Worm (Caenorhabditis elegans) whole organism, young adult: ENCODE results near the gene C17H11.2.

Source experiments
- B0019.2 ChIP-seq: fragments of 200-800 bp; sonication (Bioruptor generic); conservative IDR thresholded peaks from 2 replicates; pipeline ENCODE4 v1.3.6; 2022; ENCODE audit warnings: missing genetic modification reagents, missing genetic modification characterization, missing compliant biosample characterization
- C06A6.2 ChIP-seq: fragments of 200-800 bp; sonication (Bioruptor generic); conservative IDR thresholded peaks from 2 replicates; pipeline ENCODE4 v1.3.6; 2022; ENCODE audit warnings: missing genetic modification characterization, missing compliant biosample characterization
- F23B12.7 ChIP-seq: sonication (generic microtip); optimal IDR thresholded peaks from 2 replicates; lab custom pipeline; 2017; ENCODE audit warnings: missing genetic modification characterization, mild to moderate bottlenecking, missing compliant biosample characterization, antibody characterized with exemption, moderate library complexity; ENCODE audit not compliant: insufficient read depth
- F33H1.4 ChIP-seq: fragments of 200-800 bp; sonication (Bioruptor generic); IDR thresholded peaks from 2 replicates; pipeline ENCODE4 v1.3.6; 2022; ENCODE audit warnings: missing genetic modification reagents, missing genetic modification characterization, missing compliant biosample characterization
- F39B2.1 ChIP-seq: fragments of 200-800 bp; sonication (Bioruptor generic); IDR thresholded peaks from 2 replicates; pipeline ENCODE4 v1.3.6; 2022; ENCODE audit warnings: missing genetic modification reagents, missing genetic modification characterization, missing compliant biosample characterization
- F52B5.7 ChIP-seq: sonication (generic microtip); optimal IDR thresholded peaks from 2 replicates; lab custom pipeline; 2016; ENCODE audit warnings: mild to moderate bottlenecking, missing genetic modification characterization, missing compliant biosample characterization
- K11D2.4 ChIP-seq: fragments of 200-800 bp; sonication (Bioruptor generic); IDR thresholded peaks from 2 replicates; pipeline ENCODE4 v1.3.6; 2022; ENCODE audit warnings: missing genetic modification reagents, missing genetic modification characterization, missing compliant biosample characterization
- K12H6.12 ChIP-seq: fragments of 200-800 bp; sonication (Bioruptor generic); optimal IDR thresholded peaks from 2 replicates; lab custom pipeline; 2018; ENCODE audit warnings: mild to moderate bottlenecking, missing genetic modification characterization, missing compliant biosample characterization
- Y53G8AR.9 ChIP-seq: fragments of 200-800 bp; sonication (Bioruptor generic); conservative IDR thresholded peaks from 2 replicates; pipeline ENCODE4 v1.3.6; 2022; ENCODE audit warnings: missing genetic modification reagents, missing genetic modification characterization, missing compliant biosample characterization
- Y56A3A.18 ChIP-seq: fragments of 200-800 bp; sonication (Bioruptor generic); IDR thresholded peaks from 2 replicates; pipeline ENCODE4 v1.3.6; 2022; ENCODE audit warnings: missing genetic modification reagents, missing genetic modification characterization, missing compliant biosample characterization
- Y79H2A.3 ChIP-seq: fragments of 200-800 bp; sonication (Bioruptor generic); conservative IDR thresholded peaks from 2 replicates; pipeline ENCODE4 v1.3.6; 2022; ENCODE audit warnings: missing genetic modification reagents, missing genetic modification characterization, missing compliant biosample characterization
- ZK185.1 ChIP-seq: sonication (generic microtip); optimal IDR thresholded peaks from 2 replicates; lab custom pipeline; 2016; ENCODE audit warnings: mild to moderate bottlenecking, missing genetic modification characterization, missing compliant biosample characterization; ENCODE audit not compliant: poor library complexity, severe bottlenecking
- akir-1 ChIP-seq: fragments of 200-800 bp; sonication (Bioruptor generic); optimal IDR thresholded peaks from 2 replicates; lab custom pipeline; 2018; ENCODE audit warnings: mild to moderate bottlenecking, missing genetic modification characterization, moderate library complexity, missing compliant biosample characterization
- ama-1 ChIP-seq, 3 experiments: fragments of 150-350 bp in 1 of 3; sonication (generic microtip) in 2 of 3; optimal IDR thresholded peaks; 2 replicates each; lab custom pipeline; 2014 to 2018; ENCODE audit warnings: missing biosample characterization in 2 of 3, missing genetic modification characterization in 2 of 3, missing genetic modification reagents in 2 of 3
- aptf-2 ChIP-seq: fragments of 200-800 bp; sonication (Bioruptor generic); conservative IDR thresholded peaks from 2 replicates; pipeline ENCODE4 v1.3.6; 2022; ENCODE audit warnings: missing genetic modification reagents, missing genetic modification characterization, missing compliant biosample characterization
- atf-7 ChIP-seq: sonication (generic microtip); optimal IDR thresholded peaks from 2 replicates; lab custom pipeline; 2017; ENCODE audit warnings: mild to moderate bottlenecking, missing genetic modification characterization, missing compliant biosample characterization
- athp-1 ChIP-seq: sonication (generic microtip); optimal IDR thresholded peaks from 2 replicates; lab custom pipeline; 2017; ENCODE audit warnings: mild to moderate bottlenecking, missing genetic modification characterization, missing compliant biosample characterization
- attf-5 ChIP-seq: fragments of 200-800 bp; sonication (Bioruptor generic); optimal IDR thresholded peaks from 2 replicates; lab custom pipeline; 2018; ENCODE audit warnings: mild to moderate bottlenecking, missing genetic modification characterization, missing compliant biosample characterization
- bed-2 ChIP-seq: fragments of 200-800 bp; sonication (Bioruptor generic); IDR thresholded peaks from 2 replicates; pipeline ENCODE4 v1.3.6; 2022; ENCODE audit warnings: missing genetic modification reagents, missing genetic modification characterization, missing compliant biosample characterization
- cebp-2 ChIP-seq: fragments of 200-800 bp; sonication (Bioruptor generic); IDR thresholded peaks from 2 replicates; pipeline ENCODE4 v1.3.6; 2022; ENCODE audit warnings: missing genetic modification characterization, missing compliant biosample characterization
- ceh-27 ChIP-seq: fragments of 200-800 bp; sonication (Bioruptor generic); optimal IDR thresholded peaks from 2 replicates; lab custom pipeline; 2018; ENCODE audit warnings: mild to moderate bottlenecking, missing genetic modification characterization, moderate library complexity, missing compliant biosample characterization
- ceh-40 ChIP-seq: fragments of 200-800 bp; sonication (Bioruptor generic); IDR thresholded peaks from 2 replicates; pipeline ENCODE4 v1.3.6; 2022; ENCODE audit warnings: missing genetic modification characterization, missing compliant biosample characterization
- chd-7 ChIP-seq: sonication (generic microtip); optimal IDR thresholded peaks from 2 replicates; lab custom pipeline; 2016; ENCODE audit warnings: mild to moderate bottlenecking, missing genetic modification characterization, moderate library complexity, missing compliant biosample characterization
- egl-18 ChIP-seq: fragments of 200-800 bp; sonication (Bioruptor generic); IDR thresholded peaks from 2 replicates; pipeline ENCODE4 v1.3.6; 2022; ENCODE audit warnings: missing genetic modification reagents, missing genetic modification characterization, missing compliant biosample characterization
- fkh-3 ChIP-seq: sonication (generic microtip); optimal IDR thresholded peaks from 2 replicates; lab custom pipeline; 2016; ENCODE audit warnings: mild to moderate bottlenecking, missing genetic modification characterization, missing compliant biosample characterization
- gei-17 ChIP-seq: fragments of 200-800 bp; sonication (Bioruptor generic); optimal IDR thresholded peaks from 2 replicates; lab custom pipeline; 2018; ENCODE audit warnings: mild to moderate bottlenecking, missing genetic modification characterization, missing compliant biosample characterization
- hlh-26 ChIP-seq: fragments of 200-800 bp; sonication (Bioruptor generic); conservative IDR thresholded peaks from 2 replicates; pipeline ENCODE4 v1.3.6; 2022; ENCODE audit warnings: missing genetic modification reagents, missing genetic modification characterization, missing compliant biosample characterization
- hsf-1 ChIP-seq: fragments of 200-800 bp; sonication (Bioruptor generic); IDR thresholded peaks from 2 replicates; pipeline ENCODE4 v1.3.6; 2022; ENCODE audit warnings: missing genetic modification reagents, missing genetic modification characterization, missing compliant biosample characterization
- lag-1 ChIP-seq: fragments of 200-800 bp; sonication (Bioruptor generic); IDR thresholded peaks from 2 replicates; pipeline ENCODE4 v1.3.6; 2022; ENCODE audit warnings: missing genetic modification reagents, missing genetic modification characterization, missing compliant biosample characterization
- let-607 ChIP-seq, 2 experiments: fragments of 200-800 bp in 1 of 2; sonication (Bioruptor generic) in 1 of 2; sonication (generic microtip) in 1 of 2; optimal IDR thresholded peaks; 2 replicates each; lab custom pipeline; 2016 to 2018; ENCODE audit warnings: mild to moderate bottlenecking in 2 of 2, missing compliant biosample characterization in 2 of 2, missing genetic modification characterization in 2 of 2, moderate library complexity in 2 of 2, missing genotype in 1 of 2
- lin-35 ChIP-seq, 3 experiments: fragments of 150-350 bp in 2 of 3; sonication (generic microtip) in 1 of 3; optimal IDR thresholded peaks; 2 replicates each; lab custom pipeline; 2014 to 2018; ENCODE audit warnings: missing biosample characterization in 3 of 3, missing genetic modification characterization in 3 of 3, missing genetic modification reagents in 3 of 3
- lsy-27 ChIP-seq: sonication (generic microtip); optimal IDR thresholded peaks from 2 replicates; lab custom pipeline; 2017; ENCODE audit warnings: missing genetic modification characterization, mild to moderate bottlenecking, missing compliant biosample characterization, antibody characterized with exemption, missing genotype, borderline replicate concordance; ENCODE audit not compliant: insufficient read depth
- madf-8 ChIP-seq: fragments of 200-800 bp; sonication (Bioruptor generic); conservative IDR thresholded peaks from 2 replicates; pipeline ENCODE4 v1.3.6; 2022; ENCODE audit warnings: missing genetic modification reagents, missing genetic modification characterization, missing compliant biosample characterization
- mel-28 ChIP-seq: sonication (generic microtip); optimal IDR thresholded peaks from 2 replicates; lab custom pipeline; 2016; ENCODE audit warnings: borderline replicate concordance, mild to moderate bottlenecking, missing genetic modification characterization, missing compliant biosample characterization
- nfyb-1 ChIP-seq: fragments of 200-800 bp; sonication (Bioruptor generic); IDR thresholded peaks from 2 replicates; pipeline ENCODE4 v1.3.6; 2022; ENCODE audit warnings: missing genetic modification reagents, missing genetic modification characterization, missing compliant biosample characterization
- nhr-120 ChIP-seq: fragments of 200-800 bp; sonication (Bioruptor generic); IDR thresholded peaks from 2 replicates; pipeline ENCODE4 v1.3.6; 2022; ENCODE audit warnings: missing genetic modification characterization, missing compliant biosample characterization
- nhr-179 ChIP-seq: sonication (generic microtip); optimal IDR thresholded peaks from 2 replicates; lab custom pipeline; 2016; ENCODE audit warnings: mild to moderate bottlenecking, missing genetic modification characterization, missing compliant biosample characterization
- pha-4 ChIP-seq: fragments of 150-350 bp; sonication (generic microtip); optimal IDR thresholded peaks from 2 replicates; lab custom pipeline; 2014; ENCODE audit warnings: missing biosample characterization, missing genetic modification reagents, missing genetic modification characterization
- repo-1 ChIP-seq: sonication (generic microtip); optimal IDR thresholded peaks from 2 replicates; lab custom pipeline; 2017; ENCODE audit warnings: mild to moderate bottlenecking, missing genetic modification characterization, missing compliant biosample characterization
- snpc-3.4 ChIP-seq: sonication (generic microtip); optimal IDR thresholded peaks from 2 replicates; lab custom pipeline; 2017; ENCODE audit warnings: missing genetic modification characterization, mild to moderate bottlenecking, missing compliant biosample characterization, antibody characterized with exemption, moderate library complexity, missing genotype, missing genetic modification reagents
- tbp1 ChIP-seq: fragments of 200-800 bp; sonication (Bioruptor generic); optimal IDR thresholded peaks from 2 replicates; lab custom pipeline; 2018; ENCODE audit warnings: mild to moderate bottlenecking, missing genetic modification characterization, missing compliant biosample characterization
- tlf-1 ChIP-seq: fragments of 200-800 bp; sonication (Bioruptor generic); optimal IDR thresholded peaks from 2 replicates; lab custom pipeline; 2018; ENCODE audit warnings: mild to moderate bottlenecking, missing genetic modification characterization, missing compliant biosample characterization
- ztf-22 ChIP-seq: fragments of 200-800 bp; sonication (Bioruptor generic); optimal IDR thresholded peaks from 2 replicates; lab custom pipeline; 2018; ENCODE audit warnings: mild to moderate bottlenecking, missing genetic modification characterization, moderate library complexity, missing compliant biosample characterization
- ztf-25 ChIP-seq: fragments of 200-800 bp; sonication (Bioruptor generic); IDR thresholded peaks from 2 replicates; pipeline ENCODE4 v1.3.6; 2022; ENCODE audit warnings: missing genetic modification reagents, missing genetic modification characterization, missing compliant biosample characterization

C17H11.2 gene

ce11 chrX:8160016-8160415, 9.7 kb upstream of the C17H11.2 start:
- TF ChIP-seq madf-8 (GFP tag; lab: Robert Waterston, UW) (no peak), repo-1 (tag; lab: Kevin White, UChicago) (no peak), B0019.2 (no peak), aptf-2 (no peak), K12H6.12 (peak; percentile 54), gei-17 (GFP tag; lab: Kevin White, UChicago) (no peak), lsy-27 (tag; lab: Kevin White, UChicago) (no peak), ceh-27 (GFP tag; lab: Kevin White, UChicago) (peak; percentile 47), attf-5 (no peak), ceh-40 (GFP tag; lab: Robert Waterston, UW) (no peak), hlh-26 (GFP tag; lab: Robert Waterston, UW) (no peak), mel-28 (tag; lab: Kevin White, UChicago) (no peak), F39B2.1 (GFP tag; lab: Robert Waterston, UW) (no peak), hsf-1 (no peak), K11D2.4 (GFP tag; lab: Robert Waterston, UW) (no peak)

- TF ChIP-seq Y56A3A.18 (GFP tag; lab: Robert Waterston, UW) (no peak), tlf-1 (GFP tag; lab: Kevin White, UChicago) (no peak), Y79H2A.3 (GFP tag; lab: Robert Waterston, UW) (no peak), chd-7 (tag; lab: Kevin White, UChicago) (no peak), fkh-3 (tag; lab: Kevin White, UChicago) (no peak), lsy-27 (tag; lab: Kevin White, UChicago) (no peak), B0019.2 (no peak)
Observed at ce11 chrX:8162793-8163192, 6.9 kb upstream of the C17H11.2 start, which contains the start of gene F22F1.3. Gene F22F1.3, minus strand, starts transcription at chrX:8163073.

ce11 chrX:8163555-8163954, 6.2 kb upstream of the C17H11.2 start:
- TF ChIP-seq nhr-179 (no peak), ztf-25 (GFP tag; lab: Robert Waterston, UW) (no peak), snpc-3.4 (tag; lab: Kevin White, UChicago) (no peak), Y53G8AR.9 (no peak), pha-4 (tag; lab: Kevin White, UChicago) (no peak), lin-35 (GFP tag; optimal IDR thresholded peaks at IDR 0.05; lab: Kevin White, UChicago) (no peak), F23B12.7 (tag; lab: Kevin White, UChicago) (no peak), akir-1 (GFP tag; lab: Kevin White, UChicago) (no peak), gei-17 (GFP tag; lab: Kevin White, UChicago) (peak; percentile 35), mel-28 (tag; lab: Kevin White, UChicago) (no peak), athp-1 (tag; lab: Kevin White, UChicago) (no peak), bed-2 (GFP tag; lab: Robert Waterston, UW) (no peak), tbp1 (GFP tag; lab: Kevin White, UChicago) (peak; percentile 21), nfyb-1 (no peak), ztf-22 (GFP tag; lab: Kevin White, UChicago) (no peak), egl-18 (no peak), ama-1 (optimal IDR thresholded peaks at IDR 0.05; lab: Kevin White, UChicago) (no peak), ama-1 (GFP tag; optimal IDR thresholded peaks at IDR 0.05; lab: Kevin White, UChicago) (no peak), F52B5.7 (tag; lab: Kevin White, UChicago) (peak; percentile 6), F39B2.1 (GFP tag; lab: Robert Waterston, UW) (no peak), let-607 (tag; optimal IDR thresholded peaks at IDR 0.05; lab: Kevin White, UChicago) (no peak), atf-7 (tag; lab: Kevin White, UChicago) (peak; percentile 3), cebp-2 (GFP tag; lab: Robert Waterston, UW) (no peak), lag-1 (GFP tag; lab: Robert Waterston, UW) (no peak), ZK185.1 (no peak), F33H1.4 (GFP tag; lab: Robert Waterston, UW) (no peak), hsf-1 (no peak), C06A6.2 (GFP tag; lab: Robert Waterston, UW) (no peak; the same call in 1 of the 2 replicates), K12H6.12 (peak; percentile 85), nhr-120 (GFP tag; lab: Robert Waterston, UW) (no peak)
